Fruit fly (Drosophila melanogaster) whole organism, wandering third instar larva: ENCODE results near the gene amon.

Experiments used
- brk ChIP-seq: fragments of 200-800 bp; sonication (Bioruptor generic); optimal IDR thresholded peaks from 2 replicates; lab custom pipeline; 2016; ENCODE audit warnings: missing biosample characterization, mild to moderate bottlenecking, missing genetic modification characterization
- dl ChIP-seq, 2 experiments: fragments of 175-275, 200-275 bp in 1 of 2; fragments of 200-275 bp in 1 of 2; sonication (Bioruptor generic); optimal IDR thresholded peaks; lab custom pipeline; 2018; ENCODE audit warnings: mild to moderate bottlenecking in 2 of 2, missing biosample characterization in 2 of 2, missing genetic modification characterization in 2 of 2, moderate library complexity in 2 of 2; ENCODE audit not compliant: partially characterized antibody in 2 of 2, insufficient read depth in 1 of 2
- foxo ChIP-seq, 2 experiments: fragments of 200-800 bp; sonication (Bioruptor generic); optimal IDR thresholded peaks; 2 replicates in 1 of 2; 3 replicates in 1 of 2; lab custom pipeline; 2016 to 2017; ENCODE audit warnings: missing biosample characterization in 2 of 2, missing genetic modification characterization in 2 of 2
- psq ChIP-seq: fragments of 200-800 bp; sonication (Bioruptor generic); optimal IDR thresholded peaks from 3 replicates; lab custom pipeline; 2017; ENCODE audit warnings: missing biosample characterization, mild to moderate bottlenecking, missing genetic modification characterization, moderate library complexity

- TF ChIP-seq psq (no peak), foxo (GFP tag; optimal IDR thresholded peaks at IDR 0.05; lab: Kevin White, UChicago) (no peak), dl (GFP tag; optimal IDR thresholded peaks at IDR 0.05; lab: Kevin White, UChicago; ENCODE audit: insufficient read depth in 1 of 2, partially characterized antibody in 2 of 2) (no peak), brk (GFP tag; lab: Kevin White, UChicago) (no peak)
Observed at dm6 chr3R:26717864-26718263, 3.9 kb upstream of the amon start, which contains the start of gene Yif1.
